Worm (Caenorhabditis elegans) whole organism, midembryonic: ENCODE data around the gene Y55F3AM.5.
"Not testable (repeated sequence)": the region's sequence is repeated elsewhere in the genome, so short reads cannot be mapped to it uniquely, and the experiment has no call there.

Experiments used
- T22C8.4 ChIP-seq: fragments of 200-800 bp; sonication (Bioruptor generic); IDR thresholded peaks from 2 replicates; pipeline ENCODE4 v1.3.6; 2022; ENCODE audit warnings: missing genetic modification characterization, missing compliant biosample characterization
- cog-1 ChIP-seq: sonication (generic microtip); optimal IDR thresholded peaks from 2 replicates; lab custom pipeline; 2016; ENCODE audit warnings: missing genetic modification characterization, missing compliant biosample characterization
- flt-1 ChIP-seq: fragments of 200-800 bp; sonication (Bioruptor generic); IDR thresholded peaks from 2 replicates; pipeline ENCODE4 v1.3.6; 2022; ENCODE audit warnings: missing genetic modification characterization, missing compliant biosample characterization
- klf-2 ChIP-seq: fragments of 200-800 bp; sonication (Bioruptor generic); conservative IDR thresholded peaks from 2 replicates; pipeline ENCODE4 v1.3.6; 2022; ENCODE audit warnings: missing genetic modification reagents, missing genetic modification characterization, missing compliant biosample characterization
- med-1 ChIP-seq: sonication (generic microtip); optimal IDR thresholded peaks from 2 replicates; lab custom pipeline; 2017; ENCODE audit warnings: missing genetic modification characterization, mild to moderate bottlenecking, missing compliant biosample characterization, antibody characterized with exemption, missing genetic modification reagents; ENCODE audit not compliant: insufficient read depth
- ref-1 ChIP-seq: fragments of 200-800 bp; sonication (Bioruptor generic); conservative IDR thresholded peaks from 2 replicates; pipeline ENCODE4 v1.3.6; 2022; ENCODE audit warnings: missing genetic modification reagents, missing genetic modification characterization, missing compliant biosample characterization
- tab-1 ChIP-seq: fragments of 200-800 bp; sonication (Bioruptor generic); IDR thresholded peaks from 2 replicates; pipeline ENCODE4 v1.3.6; 2022; ENCODE audit warnings: missing genetic modification characterization, missing compliant biosample characterization
- ztf-23 ChIP-seq: fragments of 200-800 bp; sonication (Bioruptor generic); IDR thresholded peaks from 2 replicates; pipeline ENCODE4 v1.3.6; 2022; ENCODE audit warnings: missing genetic modification reagents, missing genetic modification characterization, missing compliant biosample characterization
- ztf-29 ChIP-seq: fragments of 200-800 bp; sonication (Bioruptor generic); IDR thresholded peaks from 2 replicates; pipeline ENCODE4 v1.3.6; 2022; ENCODE audit warnings: missing genetic modification reagents, missing genetic modification characterization, missing compliant biosample characterization

Gene Y55F3AM.5

DNA sequence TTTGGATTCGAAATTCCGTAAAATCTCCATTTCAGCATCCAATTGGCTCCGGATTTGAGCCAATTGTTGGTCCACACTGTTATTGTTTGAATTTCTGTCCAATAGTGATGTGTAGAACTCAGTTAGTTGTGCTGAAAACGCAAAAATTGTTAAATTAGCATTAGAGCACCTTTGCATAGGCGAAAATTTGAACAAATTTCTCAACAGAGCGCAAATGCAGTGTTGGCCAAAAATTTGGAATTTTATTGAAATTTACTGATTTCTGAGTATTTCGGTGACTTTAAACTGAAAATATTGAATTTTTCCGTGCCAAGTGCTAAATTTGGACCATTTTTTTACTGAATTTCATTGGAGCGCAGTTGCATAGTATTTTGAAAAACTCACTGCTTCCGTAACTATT is 41.5 kb downstream of the Y55F3AM.5 start:
- TF ChIP-seq cog-1 (tag; lab: Kevin White, UChicago) (no peak), flt-1 (no peak), ztf-23 (GFP tag; lab: Robert Waterston, UW) (no peak), ztf-29 (GFP tag; lab: Robert Waterston, UW) (no peak), ref-1 (GFP tag; lab: Robert Waterston, UW) (no peak), klf-2 (GFP tag; lab: Robert Waterston, UW) (no peak), T22C8.4 (no peak), med-1 (no peak), tab-1 (no peak)

DNA sequence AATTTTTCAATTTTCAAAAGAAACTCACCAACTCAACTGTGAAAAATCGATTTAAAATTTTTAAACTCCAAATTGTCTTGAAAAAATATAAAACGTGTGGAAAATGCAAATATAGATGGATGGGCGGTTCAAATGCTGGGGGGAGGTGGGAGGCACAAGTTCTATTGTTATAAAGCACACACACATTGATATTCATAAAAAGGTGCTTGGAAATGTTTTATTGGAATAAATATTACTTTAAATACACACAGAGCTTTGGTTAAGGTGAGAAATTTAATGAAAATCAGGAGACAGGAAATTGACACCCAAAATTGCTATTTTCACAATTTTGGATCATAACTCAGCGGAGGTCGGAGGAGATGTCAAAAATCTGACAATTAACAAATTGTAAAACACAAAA is 45.3 kb downstream of the Y55F3AM.5 start, which contains the start of gene Y55F3AM.11:
Gene Y55F3AM.11 (minus strand): TSS at position 101 of the 400 bp plus-strand sequence.
- TF ChIP-seq flt-1: no peak
- no peak for TF ChIP-seq tab-1
- no peak for TF ChIP-seq cog-1 (tag; lab: Kevin White, UChicago)
- no peak for TF ChIP-seq ref-1 (GFP tag; lab: Robert Waterston, UW)
- no peak for TF ChIP-seq med-1
- no peak for TF ChIP-seq ztf-29 (GFP tag; lab: Robert Waterston, UW)
- no peak for TF ChIP-seq T22C8.4
- TF ChIP-seq klf-2 (GFP tag; lab: Robert Waterston, UW): no peak
- no peak for TF ChIP-seq ztf-23 (GFP tag; lab: Robert Waterston, UW)

DNA sequence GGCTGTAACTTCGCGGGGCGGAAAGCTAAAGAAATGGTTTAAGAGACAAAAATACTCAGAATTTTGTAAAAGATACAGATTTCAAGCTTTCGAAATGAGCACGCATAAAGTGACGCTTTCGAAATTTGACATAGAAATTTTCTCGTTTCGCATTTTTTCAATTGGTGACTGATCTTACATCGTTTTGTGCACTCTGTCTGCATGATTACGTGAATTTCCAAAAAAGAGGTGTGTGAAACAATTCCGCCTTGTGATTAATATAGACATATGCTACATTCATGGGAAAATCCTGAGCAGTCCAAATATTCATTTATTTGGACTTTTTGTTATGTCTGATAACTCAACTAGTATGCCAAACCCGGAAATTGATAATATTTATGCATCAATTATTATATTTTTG is 46.7 kb downstream of the Y55F3AM.5 start, which contains the start of gene srx-12:
Gene srx-12 (plus strand): TSS at position 301 of the 400 bp plus-strand sequence.
- TF ChIP-seq ref-1 (GFP tag; lab: Robert Waterston, UW): no peak
- no peak for TF ChIP-seq cog-1 (tag; lab: Kevin White, UChicago)
- TF ChIP-seq klf-2 (GFP tag; lab: Robert Waterston, UW): no peak
- no peak for TF ChIP-seq tab-1

DNA sequence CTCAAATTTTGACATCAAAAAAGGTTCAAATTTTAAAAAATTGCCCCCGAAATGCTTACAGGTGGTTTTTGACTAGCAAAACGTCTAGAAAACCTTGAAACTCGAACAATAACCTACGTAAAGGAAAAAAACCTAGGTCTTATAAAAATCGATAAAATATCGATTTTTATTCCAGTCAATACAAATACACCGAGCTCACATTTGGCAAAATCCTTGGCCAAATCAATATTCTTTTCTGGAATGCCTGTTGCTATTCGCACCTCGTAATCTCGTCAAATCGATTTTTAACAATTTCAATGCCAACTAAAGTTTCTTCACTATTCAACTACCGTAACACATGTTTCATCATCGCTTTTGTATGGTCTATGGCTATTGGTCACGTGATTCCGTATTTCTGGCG is 48.0 kb downstream of the Y55F3AM.5 start:
- TF ChIP-seq T22C8.4 (peak; percentile 43; the same call in 1 of the 2 replicates), ref-1 (GFP tag; lab: Robert Waterston, UW) (no peak)

DNA sequence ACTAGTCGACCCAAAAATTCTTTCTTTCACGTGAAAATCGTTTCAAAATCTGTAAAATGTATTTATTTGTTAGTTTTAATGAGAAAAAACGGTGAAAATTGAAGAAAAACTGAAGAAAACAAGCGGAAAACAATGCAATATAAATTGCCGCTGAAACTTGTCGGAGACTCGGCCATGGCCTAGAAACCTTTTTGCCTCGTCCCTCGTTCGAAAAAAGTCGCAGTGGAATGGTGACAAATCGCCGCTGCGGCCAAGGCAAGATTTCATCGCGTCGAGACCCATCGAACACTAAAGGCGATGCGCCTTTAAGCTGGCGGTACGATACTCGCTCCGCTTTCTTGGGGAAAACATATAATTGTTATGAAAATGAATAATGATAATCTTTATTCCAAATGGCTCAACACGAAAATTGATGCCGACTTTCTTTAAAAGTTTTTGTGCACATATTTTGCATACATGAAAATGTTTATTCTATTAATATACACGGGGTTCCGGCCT is 52.7 kb downstream of the Y55F3AM.5 start, which contains the start of gene Y55F3AM.21:
Gene Y55F3AM.21 (minus strand): TSS at position 51 of the 498 bp plus-strand sequence.
- TF ChIP-seq tab-1; cog-1 (tag; lab: Kevin White, UChicago); ref-1 (GFP tag; lab: Robert Waterston, UW): not testable (repeated sequence)
